Fruit fly (Drosophila melanogaster) whole organism, prepupa: ENCODE data around the gene MP1.

Source experiments
- CG15336 ChIP-seq: fragments of 200-800 bp; sonication (Bioruptor generic); IDR thresholded peaks from 2 replicates; pipeline ENCODE4 v1.3.6; 2022; ENCODE audit warnings: missing biosample characterization, missing genetic modification characterization
- CG3919 ChIP-seq: fragments of 200-800 bp; sonication (Bioruptor generic); optimal IDR thresholded peaks from 3 replicates; lab custom pipeline; 2016; ENCODE audit warnings: missing biosample characterization, missing genetic modification characterization
- CG6808 ChIP-seq: fragments of 200-800 bp; sonication (Bioruptor generic); optimal IDR thresholded peaks from 3 replicates; lab custom pipeline; 2017; ENCODE audit warnings: missing biosample characterization, missing genetic modification characterization, mild to moderate bottlenecking, moderate library complexity, missing genetic modification reagents
- lz ChIP-seq: fragments of 200-800 bp; sonication (Bioruptor generic); optimal IDR thresholded peaks from 3 replicates; lab custom pipeline; 2016; ENCODE audit warnings: missing biosample characterization, missing genetic modification characterization
- svp ChIP-seq: fragments of 200-800 bp; sonication (Bioruptor generic); peaks from one replicate; lab custom pipeline; 2016; ENCODE audit warnings: missing biosample characterization, missing genetic modification characterization

- no peak for TF ChIP-seq CG3919 (GFP tag; lab: Kevin White, UChicago)
- TF ChIP-seq CG6808 (GFP tag; lab: Kevin White, UChicago), result no peak
- TF ChIP-seq CG15336 (GFP tag; lab: Robert Waterston, UW), result no peak
- no peak for TF ChIP-seq svp (GFP tag; lab: Kevin White, UChicago)
- TF ChIP-seq lz (GFP tag; lab: Kevin White, UChicago), result no peak
Observed at dm6 chr3R:4350199-4350598, 42.5 kb downstream of the MP1 start.
